Worm (Caenorhabditis elegans) whole organism, L4/young adult: ENCODE data around the gene C27D6.3.

Experiments
- W03F9.2 ChIP-seq: fragments of 150-350 bp; optimal IDR thresholded peaks from 2 replicates; lab custom pipeline; 2014; ENCODE audit warnings: missing biosample characterization, missing genetic modification characterization
- dao-5 ChIP-seq: sonication (generic microtip); optimal IDR thresholded peaks from 2 replicates; lab custom pipeline; 2016; ENCODE audit warnings: missing genotype, missing genetic modification characterization, moderate library complexity, missing compliant biosample characterization
- him-1 ChIP-seq: sonication (generic microtip); optimal IDR thresholded peaks from 2 replicates; lab custom pipeline; 2016; ENCODE audit warnings: missing genotype, missing genetic modification reagents, missing genetic modification characterization, missing compliant biosample characterization

C27D6.3 gene

DNA sequence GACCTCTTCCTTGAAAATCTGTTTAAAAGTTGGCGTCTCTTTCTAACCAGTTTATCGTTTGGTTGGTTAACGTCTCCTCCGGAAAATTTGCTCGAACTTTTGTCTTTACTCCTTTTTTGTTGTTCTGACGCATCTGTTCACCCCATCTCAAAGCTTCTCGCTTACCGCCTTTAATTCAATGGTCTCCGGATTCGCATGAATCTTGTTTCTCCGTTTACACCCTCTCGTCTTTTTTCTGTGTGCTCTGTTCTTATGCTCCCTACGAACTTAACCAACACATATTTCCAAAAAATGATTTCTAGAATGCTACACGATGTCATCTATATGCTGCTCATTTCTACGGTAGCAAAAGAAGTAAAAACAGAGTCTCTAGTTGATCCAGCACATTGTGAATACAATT is 44.2 kb downstream of the C27D6.3 start, which contains the start of gene lgc-56:
TSS of gene lgc-56 (plus strand) at position 301 of the 400 bp plus-strand sequence.
- TF ChIP-seq W03F9.2 (tag; lab: Kevin White, UChicago) (no peak), dao-5 (tag; lab: Kevin White, UChicago) (no peak), him-1 (tag; lab: Kevin White, UChicago) (no peak)
